Fruit fly (Drosophila melanogaster): ENCODE measurements around the gene CG34178.

The CG34178 gene

DNA sequence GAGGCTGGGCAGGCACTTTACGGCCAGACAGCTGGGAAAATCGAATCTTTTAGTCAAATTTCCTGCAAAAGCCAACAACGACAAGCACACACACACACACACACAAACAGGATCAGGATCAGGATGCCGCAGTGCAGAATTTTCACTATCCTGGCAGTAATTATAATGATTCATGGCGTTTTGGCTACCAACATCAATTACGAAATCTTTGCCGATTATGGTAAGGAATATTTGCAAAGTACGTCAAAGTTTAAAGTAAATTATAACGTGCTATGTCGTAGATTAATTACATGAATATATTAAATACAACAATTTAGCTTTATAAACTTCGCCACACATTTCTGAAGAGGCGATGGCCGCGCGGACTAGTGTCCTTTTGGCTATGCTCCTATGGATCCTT is at the start of gene CG34178, which contains the start of gene CG34177:
Gene CG34178 (plus strand): TSS at position 301 of the 400 bp plus-strand sequence.
Gene CG34177 (plus strand): TSS at position 301 of the 400 bp plus-strand sequence.
- TF ChIP-seq psq (optimal IDR thresholded peaks at IDR 0.05): no peak
- TF ChIP-seq usp (GFP tag; optimal IDR thresholded peaks at IDR 0.05): no peak
- TF ChIP-seq pan (optimal IDR thresholded peaks at IDR 0.05): no peak
- TF ChIP-seq Dll (optimal IDR thresholded peaks at IDR 0.05): no peak
- TF ChIP-seq CG8478 (optimal IDR thresholded peaks at IDR 0.05): no peak
- TF ChIP-seq EcR (GFP tag; optimal IDR thresholded peaks at IDR 0.05): no peak

- TF ChIP-seq psq (optimal IDR thresholded peaks at IDR 0.05) (no peak), EcR (GFP tag; optimal IDR thresholded peaks at IDR 0.05) (no peak), usp (GFP tag; optimal IDR thresholded peaks at IDR 0.05) (no peak), CG8478 (optimal IDR thresholded peaks at IDR 0.05) (no peak), Dll (optimal IDR thresholded peaks at IDR 0.05) (no peak), pan (optimal IDR thresholded peaks at IDR 0.05) (no peak)
These were observed 48.1 kb upstream of the CG34178 start, which contains the start of gene Vps53 for dm6 chr2L:4385387-4386279. Gene Vps53, minus strand, starts transcription at chr2L:4386062.

dm6 chr2L:4386926-4387550 is 46.7 kb upstream of the CG34178 start, which contains the start of gene Psf2:
Gene Psf2, minus strand, starts transcription at chr2L:4387356.
- TF ChIP-seq psq (optimal IDR thresholded peaks at IDR 0.05) (no peak), EcR (GFP tag; optimal IDR thresholded peaks at IDR 0.05) (no peak), usp (GFP tag; optimal IDR thresholded peaks at IDR 0.05) (no peak), pan (optimal IDR thresholded peaks at IDR 0.05) (no peak), Dll (optimal IDR thresholded peaks at IDR 0.05) (no peak), CG8478 (optimal IDR thresholded peaks at IDR 0.05) (no peak)

dm6 chr2L:4388027-4388426 is 45.7 kb upstream of the CG34178 start, which contains the start of gene Tps1:
Gene Tps1, plus strand, starts transcription at chr2L:4388327.
- TF ChIP-seq usp (GFP tag; optimal IDR thresholded peaks at IDR 0.05) (no peak), pan (optimal IDR thresholded peaks at IDR 0.05) (no peak), psq (optimal IDR thresholded peaks at IDR 0.05) (no peak), EcR (GFP tag; optimal IDR thresholded peaks at IDR 0.05) (no peak), Dll (optimal IDR thresholded peaks at IDR 0.05) (no peak), CG8478 (optimal IDR thresholded peaks at IDR 0.05) (no peak)

DNA sequence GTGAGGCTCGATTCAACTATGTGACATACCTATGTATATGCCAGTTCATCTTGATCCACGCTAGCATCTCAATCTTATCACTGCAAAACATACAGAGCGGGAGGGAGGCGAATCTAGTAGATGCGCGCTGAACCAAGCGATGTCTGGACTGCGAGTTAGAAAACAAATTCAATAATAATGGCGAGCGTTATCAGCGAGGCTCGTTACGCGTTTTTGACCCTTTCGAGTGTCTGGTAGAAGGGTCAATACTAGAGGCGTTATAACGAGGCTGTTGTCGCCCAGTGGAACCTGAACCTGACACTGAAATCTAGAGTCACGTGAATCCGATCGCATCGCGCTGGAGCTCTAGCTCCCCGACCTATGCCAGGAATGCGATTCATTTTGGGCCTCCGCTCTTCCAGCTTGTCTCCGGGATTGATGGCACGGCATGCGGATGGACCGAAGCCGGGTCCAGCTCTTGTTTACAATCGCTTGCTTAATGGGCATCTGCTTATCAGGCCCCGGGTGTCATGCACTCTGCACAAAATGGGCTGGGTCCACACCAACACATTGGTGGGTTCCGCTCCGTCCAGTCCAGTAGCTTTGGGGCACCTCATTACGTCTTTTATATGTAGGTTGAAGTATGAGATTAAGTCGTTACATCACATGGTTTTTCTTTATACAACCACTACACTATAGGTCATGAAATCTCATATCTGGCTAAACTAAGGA is 44.1 kb upstream of the CG34178 start:
- TF ChIP-seq EcR (GFP tag; optimal IDR thresholded peaks at IDR 0.05) (no peak), CG8478 (optimal IDR thresholded peaks at IDR 0.05) (no peak), pan (optimal IDR thresholded peaks at IDR 0.05) (no peak), usp (GFP tag; optimal IDR thresholded peaks at IDR 0.05) (no peak), psq (optimal IDR thresholded peaks at IDR 0.05) (no peak), Dll (optimal IDR thresholded peaks at IDR 0.05) (no peak)

dm6 chr2L:4393842-4394421 is 39.8 kb upstream of the CG34178 start, which contains the start of gene CG3652:
Gene CG3652, minus strand, starts transcription at chr2L:4393876.
- no peak for TF ChIP-seq usp (GFP tag; optimal IDR thresholded peaks at IDR 0.05)
- no peak for TF ChIP-seq psq (optimal IDR thresholded peaks at IDR 0.05)
- TF ChIP-seq CG8478 (optimal IDR thresholded peaks at IDR 0.05): no peak
- TF ChIP-seq pan (optimal IDR thresholded peaks at IDR 0.05): no peak
- TF ChIP-seq Dll (optimal IDR thresholded peaks at IDR 0.05): no peak
- TF ChIP-seq EcR (GFP tag; optimal IDR thresholded peaks at IDR 0.05): no peak

DNA sequence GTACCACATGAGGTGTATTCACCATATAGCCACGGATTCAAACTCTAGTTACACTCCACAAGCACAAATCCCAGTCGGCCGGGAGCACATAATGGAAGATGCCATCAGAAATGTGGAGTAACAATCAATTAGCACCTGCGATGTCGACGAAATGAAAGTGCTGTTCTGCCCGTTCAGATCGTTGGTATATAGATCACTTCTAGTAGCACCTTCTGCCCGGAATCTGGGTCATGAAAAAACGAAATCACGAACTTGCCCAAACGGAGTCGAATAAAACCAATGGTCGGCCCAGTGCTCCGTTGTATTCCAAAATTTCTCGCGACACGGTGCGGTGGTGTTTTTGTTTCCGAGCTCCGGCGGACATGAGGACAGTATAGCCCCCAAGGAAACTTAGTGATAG is 33.1 kb upstream of the CG34178 start, which contains the start of gene CG33003:
Gene CG33003 (plus strand): TSS at position 301 of the 400 bp plus-strand sequence.
- TF ChIP-seq Dll (optimal IDR thresholded peaks at IDR 0.05): no peak
- TF ChIP-seq usp (GFP tag; optimal IDR thresholded peaks at IDR 0.05): no peak
- no peak for TF ChIP-seq psq (optimal IDR thresholded peaks at IDR 0.05)

DNA sequence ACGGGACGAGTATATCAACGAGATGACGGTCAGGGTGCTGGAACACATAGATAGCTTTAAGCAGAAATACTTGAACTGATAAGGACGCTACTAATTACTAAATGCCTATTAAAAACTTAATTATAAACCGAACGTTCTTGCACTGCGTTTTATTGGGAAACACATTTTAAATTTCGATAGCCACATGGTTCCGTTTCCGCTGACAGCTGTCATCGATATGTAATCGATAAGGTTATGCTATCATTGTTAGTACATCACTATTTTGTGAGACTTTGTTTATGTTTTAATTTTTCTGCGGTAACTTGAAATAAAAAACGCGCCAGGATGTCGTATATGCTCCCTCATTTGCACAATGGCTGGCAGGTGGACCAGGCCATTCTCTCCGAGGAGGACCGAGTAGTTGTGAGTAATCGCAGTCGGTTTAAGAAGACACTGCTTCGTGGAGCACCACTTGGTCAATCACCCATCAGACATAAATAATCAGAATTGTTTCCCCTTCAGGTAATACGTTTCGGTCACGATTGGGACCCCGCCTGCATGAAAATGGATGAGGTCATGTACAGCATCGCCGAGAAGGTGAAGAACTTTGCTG is 30.6 kb upstream of the CG34178 start, which contains the start of gene Dim1:
Gene Dim1 (plus strand): TSS at position 239 of the 592 bp plus-strand sequence.
- no peak for TF ChIP-seq pan (optimal IDR thresholded peaks at IDR 0.05)
- no peak for TF ChIP-seq Dll (optimal IDR thresholded peaks at IDR 0.05)
- no peak for TF ChIP-seq CG8478 (optimal IDR thresholded peaks at IDR 0.05)

DNA sequence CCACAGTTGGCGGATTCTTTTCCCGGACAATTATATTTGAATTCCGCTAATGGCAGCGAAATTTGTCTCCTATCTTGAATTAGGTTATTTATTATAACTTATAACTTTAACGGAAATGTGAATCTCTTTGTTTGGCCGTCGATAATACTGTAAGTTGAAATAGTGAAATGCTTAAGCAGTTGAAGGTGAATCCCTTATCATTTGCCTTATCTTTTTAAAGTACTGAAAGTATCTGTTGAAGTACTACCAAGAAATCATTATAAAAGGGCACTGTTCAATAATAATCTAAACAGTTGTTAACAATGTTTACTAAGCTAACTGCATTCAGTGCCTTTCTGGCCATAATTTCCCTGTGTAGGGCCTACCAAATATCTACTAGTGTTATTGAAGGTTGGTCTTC is 22.9 kb upstream of the CG34178 start, which contains the start of gene CG43055:
Gene CG43055 (plus strand): TSS at position 301 of the 400 bp plus-strand sequence.
- TF ChIP-seq pan (optimal IDR thresholded peaks at IDR 0.05): no peak
- TF ChIP-seq CG8478 (optimal IDR thresholded peaks at IDR 0.05): no peak
- TF ChIP-seq Dll (optimal IDR thresholded peaks at IDR 0.05): no peak
- TF ChIP-seq usp (GFP tag; optimal IDR thresholded peaks at IDR 0.05): no peak
- TF ChIP-seq psq (optimal IDR thresholded peaks at IDR 0.05): no peak
- TF ChIP-seq EcR (GFP tag; optimal IDR thresholded peaks at IDR 0.05): no peak

DNA sequence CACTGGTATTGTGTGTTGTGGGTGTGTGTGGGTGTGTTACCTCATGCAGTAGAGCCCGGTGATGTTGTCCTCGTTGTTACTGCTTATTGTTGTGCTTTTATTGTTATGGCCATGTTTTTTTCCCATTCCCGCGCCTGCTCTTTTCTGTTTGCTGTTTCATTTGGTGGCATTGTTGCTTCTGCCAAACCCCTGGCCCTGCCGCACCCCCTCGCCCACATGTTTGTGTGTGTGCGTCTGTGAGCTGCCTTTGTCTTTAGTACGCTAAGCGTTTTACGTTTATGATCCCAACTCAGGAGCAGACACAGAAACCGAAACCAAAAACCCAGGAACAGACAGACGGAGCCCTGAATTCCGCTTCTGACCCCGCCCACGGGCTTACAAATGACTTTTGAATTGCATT is 19.6 kb upstream of the CG34178 start:
- TF ChIP-seq Dll (optimal IDR thresholded peaks at IDR 0.05) (no peak), CG8478 (optimal IDR thresholded peaks at IDR 0.05) (no peak), usp (GFP tag; optimal IDR thresholded peaks at IDR 0.05) (no peak), psq (optimal IDR thresholded peaks at IDR 0.05) (no peak), pan (optimal IDR thresholded peaks at IDR 0.05) (no peak), EcR (GFP tag; optimal IDR thresholded peaks at IDR 0.05) (no peak)

DNA sequence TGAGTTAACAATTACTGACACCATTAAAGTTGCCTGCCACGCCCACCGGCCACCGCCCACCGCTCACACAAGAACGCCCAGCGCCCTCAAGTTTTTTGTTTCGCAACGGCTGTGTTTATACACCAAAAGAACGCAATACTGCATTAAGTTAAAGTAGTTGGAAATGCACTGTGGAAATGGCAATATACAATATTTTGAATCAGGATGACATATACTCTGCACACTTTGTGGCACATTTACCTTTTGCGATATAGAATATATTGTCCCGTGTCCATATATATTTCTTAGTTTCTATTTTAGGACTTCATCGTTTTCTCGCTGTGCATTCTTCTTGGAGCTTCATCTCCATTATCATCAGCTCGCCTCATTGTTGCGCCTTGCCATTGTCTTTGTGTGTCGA is 17.6 kb upstream of the CG34178 start:
- TF ChIP-seq pan (optimal IDR thresholded peaks at IDR 0.05): no peak

Data from whole organism.